Fruit fly (Drosophila melanogaster): ENCODE results near the gene wkd.

Gene wkd

DNA sequence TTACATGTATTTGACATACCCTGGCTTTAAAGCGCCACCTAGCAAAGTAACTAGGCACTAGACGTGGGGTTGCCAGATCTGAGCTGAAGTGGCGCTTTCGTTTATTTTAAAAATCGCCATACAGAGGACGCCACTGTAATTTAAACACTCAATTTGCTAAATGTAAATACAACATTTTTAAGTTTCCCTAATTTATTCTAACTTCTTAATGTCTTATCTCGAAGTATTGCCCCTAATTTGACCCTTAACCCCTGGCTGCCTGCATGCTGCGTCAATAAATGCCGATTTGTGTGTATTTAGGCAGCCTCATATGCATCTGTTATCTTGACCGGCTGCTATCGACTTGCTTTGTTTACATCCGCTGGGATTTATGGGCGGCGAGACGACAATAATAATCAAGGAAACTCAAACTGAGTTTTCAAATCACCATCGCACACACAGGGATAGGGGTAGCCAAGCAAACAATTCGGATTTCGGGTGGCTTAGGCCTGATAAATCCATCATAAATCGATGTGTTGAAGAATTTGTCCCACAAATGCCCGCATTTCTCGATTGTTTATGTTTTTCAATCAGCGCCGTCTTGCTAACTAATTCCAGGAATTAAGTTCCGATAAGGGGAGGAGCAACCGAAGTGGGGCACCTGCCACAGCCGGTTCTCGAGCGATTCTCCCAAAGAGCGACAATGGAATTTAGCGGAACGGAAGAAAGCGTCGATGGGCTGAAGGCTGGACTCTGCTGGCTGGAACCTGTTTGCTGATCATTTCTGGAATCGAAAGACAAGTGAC, 32.1 kb downstream of the wkd start (continued):
- TF ChIP-seq shn (GFP tag; optimal IDR thresholded peaks at IDR 0.05) (peak; percentile 38), CG7928 (GFP tag; optimal IDR thresholded peaks at IDR 0.05) (no peak), Nf-YA (GFP tag; IDR thresholded peaks at IDR 0.05) (peak; percentile 45; the same call in 1 of the 2 replicates), CG4730 (GFP tag; IDR thresholded peaks at IDR 0.05) (peak; percentile 65), grau (tag; optimal IDR thresholded peaks at IDR 0.05) (peak; percentile 64), CG1792 (GFP tag; optimal IDR thresholded peaks at IDR 0.05) (no peak), nerfin-1 (tag; optimal IDR thresholded peaks at IDR 0.05) (no peak), CG4854 (GFP tag; optimal IDR thresholded peaks at IDR 0.05) (peak; percentile 65), CG31224 (GFP tag; IDR thresholded peaks at IDR 0.05) (peak; percentile 35; the same call in 1 of the 2 replicates), unc-4 (GFP tag; IDR thresholded peaks at IDR 0.05; ENCODE audit: partially characterized antibody) (no peak), CG15601 (tag; optimal IDR thresholded peaks at IDR 0.05) (peak; percentile 46), HmgZ (tag; optimal IDR thresholded peaks at IDR 0.05) (peak; percentile 75), D19B (GFP tag; optimal IDR thresholded peaks at IDR 0.05) (no peak), hbn (GFP tag; IDR thresholded peaks at IDR 0.05; ENCODE audit: partially characterized antibody) (no peak), dmrt11E (tag; optimal IDR thresholded peaks at IDR 0.05) (peak; percentile 61), CG18011 (GFP tag; optimal IDR thresholded peaks at IDR 0.05) (no peak), toy (GFP tag; IDR thresholded peaks at IDR 0.05) (no peak), Sox100B (GFP tag; optimal IDR thresholded peaks at IDR 0.05) (no peak), CG6654 (GFP tag; optimal IDR thresholded peaks at IDR 0.05) (no peak), dpn (GFP tag; optimal IDR thresholded peaks at IDR 0.05) (peak; percentile 77 to 79), CG10543 (GFP tag; optimal IDR thresholded peaks at IDR 0.05) (no peak), CG5180 (GFP tag; optimal IDR thresholded peaks at IDR 0.05) (no peak), CG32767 (GFP tag; IDR thresholded peaks at IDR 0.05) (no peak), Dbx (GFP tag; IDR thresholded peaks at IDR 0.05) (peak; percentile 79), br (optimal IDR thresholded peaks at IDR 0.05) (no peak), tgo (GFP tag; IDR thresholded peaks at IDR 0.05) (peak; percentile 65), CG8359 (GFP tag; optimal IDR thresholded peaks at IDR 0.05; ENCODE audit: borderline replicate concordance) (no peak), CG32772 (GFP tag; IDR thresholded peaks at IDR 0.05) (peak; percentile 74), knrl (GFP tag; IDR thresholded peaks at IDR 0.05; ENCODE audit: partially characterized antibody) (peak; percentile 65; the same call in 1 of the 3 replicates), CG14441 (GFP tag; IDR thresholded peaks at IDR 0.05) (peak; percentile 78), zen (tag; optimal IDR thresholded peaks at IDR 0.05) (peak; percentile 79), CG3847 (GFP tag; IDR thresholded peaks at IDR 0.05) (peak; percentile 67), sima (GFP tag; optimal IDR thresholded peaks at IDR 0.05) (no peak), H2.0 (GFP tag; IDR thresholded peaks at IDR 0.05) (0 out of 2 replicates have a peak, but pooled peaks have one; percentile 25), Sox102F (GFP tag; optimal IDR thresholded peaks at IDR 0.05) (peak; percentile 76), Taf1 (GFP tag; IDR thresholded peaks at IDR 0.05) (no peak), pfk (GFP tag; optimal IDR thresholded peaks at IDR 0.05) (no peak), chn (GFP tag; optimal IDR thresholded peaks at IDR 0.05) (peak; percentile 67), sens-2 (GFP tag; IDR thresholded peaks at IDR 0.05) (peak; percentile 21), CG8281 (tag; optimal IDR thresholded peaks at IDR 0.05) (no peak), CG14014 (GFP tag; IDR thresholded peaks at IDR 0.05) (peak; percentile 64), sna (GFP tag; IDR thresholded peaks at IDR 0.05; ENCODE audit: partially characterized antibody) (no peak), CG12155 (GFP tag; optimal IDR thresholded peaks at IDR 0.05) (peak; percentile 51), vvl (GFP tag; IDR thresholded peaks at IDR 0.05) (peak; percentile 82), CTCF (GFP tag; optimal IDR thresholded peaks at IDR 0.05) (peak; percentile 100), CG34422 (GFP tag; IDR thresholded peaks at IDR 0.05) (peak; percentile 85), esg (GFP tag; conservative IDR thresholded peaks at IDR 0.05) (peak; percentile 42; the same call in 1 of the 2 replicates), CG33557 (GFP tag; optimal IDR thresholded peaks at IDR 0.05) (peak; percentile 50), CG3065 (GFP tag; optimal IDR thresholded peaks at IDR 0.05) (peak; percentile 61), Abd-B (GFP tag; optimal IDR thresholded peaks at IDR 0.05) (peak; percentile 35)

Data from whole organism, embryonic.